Fruit fly (Drosophila melanogaster): Measurements from ENCODE around the gene CG31787.

CG31787 gene

dm6 chr2L:18325120-18325581, 39.6 kb upstream of the CG31787 start (continued):
- TF ChIP-seq CG5180 (GFP tag; optimal IDR thresholded peaks at IDR 0.05) (peak; percentile 73), HLH4C (GFP tag; IDR thresholded peaks at IDR 0.05; ENCODE audit: partially characterized antibody) (no peak), Fer2 (tag; optimal IDR thresholded peaks at IDR 0.05) (peak; percentile 54), wdn (GFP tag; IDR thresholded peaks at IDR 0.05) (peak; percentile 46; the same call in 1 of the 2 replicates), CG6854 (GFP tag; optimal IDR thresholded peaks at IDR 0.05) (no peak), Scr (GFP tag; IDR thresholded peaks at IDR 0.05; ENCODE audit: partially characterized antibody) (no peak), sug (tag; optimal IDR thresholded peaks at IDR 0.05) (peak; percentile 73), da (GFP tag; optimal IDR thresholded peaks at IDR 0.05) (peak; percentile 59), Ravus (GFP tag; IDR thresholded peaks at IDR 0.05) (peak; percentile 22), jing (GFP tag; optimal IDR thresholded peaks at IDR 0.05) (peak; percentile 83), gem (tag; optimal IDR thresholded peaks at IDR 0.05) (peak; percentile 92), lola (GFP tag; optimal IDR thresholded peaks at IDR 0.05) (peak in 1 of 3 experiments; percentile 84), CG42726 (GFP tag; IDR thresholded peaks at IDR 0.05; ENCODE audit: partially characterized antibody) (no peak), Ssrp (tag; optimal IDR thresholded peaks at IDR 0.05) (peak; percentile 86), E2f1 (GFP tag; IDR thresholded peaks at IDR 0.05) (peak; percentile 81), tin (GFP tag; optimal IDR thresholded peaks at IDR 0.05) (peak; percentile 85), cg (GFP tag; optimal IDR thresholded peaks at IDR 0.05) (peak; percentile 13), CG34376 (GFP tag; optimal IDR thresholded peaks at IDR 0.05) (no peak), CG12219 (GFP tag; optimal IDR thresholded peaks at IDR 0.05) (peak; percentile 85), CG3065 (GFP tag; optimal IDR thresholded peaks at IDR 0.05) (peak; percentile 70), Atf-2 (GFP tag; optimal IDR thresholded peaks at IDR 0.05) (peak; percentile 85), grn (GFP tag; optimal IDR thresholded peaks at IDR 0.05) (peak; percentile 98), CG10147 (GFP tag; optimal IDR thresholded peaks at IDR 0.05) (peak; percentile 58), MBD-R2 (GFP tag; IDR thresholded peaks at IDR 0.05) (peak; percentile 24; the same call in 1 of the 2 replicates), trh (GFP tag; optimal IDR thresholded peaks at IDR 0.05) (peak; percentile 55), her (GFP tag; optimal IDR thresholded peaks at IDR 0.05) (peak; percentile 50), Eip74EF (GFP tag; optimal IDR thresholded peaks at IDR 0.05) (peak in 1 of 2 experiments; percentile 70), kah (GFP tag; optimal IDR thresholded peaks at IDR 0.05) (peak; percentile 68), TFAM (GFP tag; optimal IDR thresholded peaks at IDR 0.05) (no peak), CG8388 (GFP tag; optimal IDR thresholded peaks at IDR 0.05) (peak; percentile 83), tx (GFP tag; optimal IDR thresholded peaks at IDR 0.05) (peak; percentile 72), Rx (GFP tag; IDR thresholded peaks at IDR 0.05) (peak; percentile 77), Bgb (GFP tag; IDR thresholded peaks at IDR 0.05; ENCODE audit: partially characterized antibody) (no peak), cas (GFP tag; IDR thresholded peaks at IDR 0.05) (no peak), ato (GFP tag; IDR thresholded peaks at IDR 0.05; ENCODE audit: partially characterized antibody) (no peak), HmgD (GFP tag; optimal IDR thresholded peaks at IDR 0.05) (peak; percentile 41), Xrp1 (GFP tag; IDR thresholded peaks at IDR 0.05) (peak; percentile 88), Lpt (GFP tag; optimal IDR thresholded peaks at IDR 0.05) (no peak), slou (GFP tag; optimal IDR thresholded peaks at IDR 0.05) (peak; percentile 18), sisA (GFP tag; IDR thresholded peaks at IDR 0.05) (peak; percentile 89), bigmax (GFP tag; optimal IDR thresholded peaks at IDR 0.05) (no peak), stwl (tag; optimal IDR thresholded peaks at IDR 0.05) (peak; percentile 0), pho (GFP tag; optimal IDR thresholded peaks at IDR 0.05) (peak; percentile 58), ind (GFP tag; optimal IDR thresholded peaks at IDR 0.05) (peak; percentile 88), twi (tag; optimal IDR thresholded peaks at IDR 0.05) (peak; percentile 80), schlank (tag; optimal IDR thresholded peaks at IDR 0.05) (peak; percentile 47), jigr1 (GFP tag; IDR thresholded peaks at IDR 0.05) (peak; percentile 63; the same call in 2 of the 3 replicates), CG1529 (GFP tag; optimal IDR thresholded peaks at IDR 0.05) (peak; percentile 82), Nf-YC (tag; optimal IDR thresholded peaks at IDR 0.05) (peak; percentile 43), CG1647 (GFP tag; optimal IDR thresholded peaks at IDR 0.05) (peak; percentile 71)

All from whole organism, embryonic.